Fruit fly (Drosophila melanogaster): ENCODE measurements around the gene CG6508.

The CG6508 gene

dm6 chr2L:10849511-10850191 is 30.7 kb downstream of the CG6508 start, which contains the start of gene SmydA-3 (continued):
- TF ChIP-seq pho (GFP tag; optimal IDR thresholded peaks at IDR 0.05) (no peak), CG9609 (GFP tag; optimal IDR thresholded peaks at IDR 0.05) (no peak), CG15601 (tag; optimal IDR thresholded peaks at IDR 0.05) (no peak), salm (tag; optimal IDR thresholded peaks at IDR 0.05) (no peak), CG9932 (GFP tag; IDR thresholded peaks at IDR 0.05) (no peak; the same call in 1 of the 2 replicates), ind (GFP tag; optimal IDR thresholded peaks at IDR 0.05) (peak; percentile 11), esg (GFP tag; conservative IDR thresholded peaks at IDR 0.05) (0 out of 2 replicates have a peak, but pooled peaks have one; percentile 22), lbe (GFP tag; optimal IDR thresholded peaks at IDR 0.05) (no peak), CG15479 (GFP tag; optimal IDR thresholded peaks at IDR 0.05) (no peak), nmo (GFP tag; optimal IDR thresholded peaks at IDR 0.05) (peak; percentile 6), CG4820 (GFP tag; optimal IDR thresholded peaks at IDR 0.05) (no peak), sr (GFP tag; IDR thresholded peaks at IDR 0.05) (no peak), CG14441 (GFP tag; IDR thresholded peaks at IDR 0.05) (0 out of 2 replicates have a peak, but pooled peaks have one; percentile 25), CG12942 (GFP tag; optimal IDR thresholded peaks at IDR 0.05) (no peak), CG2202 (tag; optimal IDR thresholded peaks at IDR 0.05) (no peak), CG3163 (GFP tag; optimal IDR thresholded peaks at IDR 0.05) (no peak), sisA (GFP tag; IDR thresholded peaks at IDR 0.05) (no peak), jigr1 (GFP tag; IDR thresholded peaks at IDR 0.05) (no peak), kni (GFP tag; optimal IDR thresholded peaks at IDR 0.05) (no peak), zf30C (GFP tag; optimal IDR thresholded peaks at IDR 0.05) (no peak), CG18619 (GFP tag; optimal IDR thresholded peaks at IDR 0.05) (peak; percentile 5), sd (tag; optimal IDR thresholded peaks at IDR 0.05) (peak; percentile 62), Awh (GFP tag; IDR thresholded peaks at IDR 0.05) (peak; percentile 62), CG17829 (tag; optimal IDR thresholded peaks at IDR 0.05) (no peak), chinmo (GFP tag; IDR thresholded peaks at IDR 0.05; ENCODE audit: partially characterized antibody) (0 out of 4 replicates have a peak, but pooled peaks have one; percentile 24), CG15011 (GFP tag; optimal IDR thresholded peaks at IDR 0.05) (no peak), maf-S (GFP tag; optimal IDR thresholded peaks at IDR 0.05) (no peak), Hr3 (GFP tag; optimal IDR thresholded peaks at IDR 0.05) (no peak), pita (GFP tag; optimal IDR thresholded peaks at IDR 0.05) (no peak)

- TF ChIP-seq CG11504 (tag; optimal IDR thresholded peaks at IDR 0.05) = peak; percentile 38
- peak; percentile 100 for TF ChIP-seq Myb (GFP tag; optimal IDR thresholded peaks at IDR 0.05)
- peak in 1 of 2 experiments; percentile 5 for TF ChIP-seq Hr78 (GFP tag; optimal IDR thresholded peaks at IDR 0.05)
- peak; percentile 8 for TF ChIP-seq lilli (GFP tag; optimal IDR thresholded peaks at IDR 0.05)
- peak; percentile 6 for TF ChIP-seq CG12155 (GFP tag; optimal IDR thresholded peaks at IDR 0.05)
- no peak for TF ChIP-seq ap (GFP tag; IDR thresholded peaks at IDR 0.05)
- peak; percentile 16 for TF ChIP-seq CG17186 (GFP tag; optimal IDR thresholded peaks at IDR 0.05)
- TF ChIP-seq gfzf (GFP tag; optimal IDR thresholded peaks at IDR 0.05) = peak; percentile 98
- 0 out of 3 replicates have a peak, but pooled peaks have one; percentile 17 for TF ChIP-seq CG17361 (GFP tag; IDR thresholded peaks at IDR 0.05)
- TF ChIP-seq Antp (GFP tag; optimal IDR thresholded peaks at IDR 0.05) = no peak
- no peak for TF ChIP-seq pan (optimal IDR thresholded peaks at IDR 0.05)
- TF ChIP-seq pan (GFP tag; optimal IDR thresholded peaks at IDR 0.05 in 1 of 2, IDR thresholded peaks at IDR 0.05 in 1 of 2) = no peak
- TF ChIP-seq wor (GFP tag; IDR thresholded peaks at IDR 0.05) = no peak
- peak; percentile 33; the same call in 1 of the 2 replicates for TF ChIP-seq Dref (GFP tag; IDR thresholded peaks at IDR 0.05)
- peak; percentile 85 for TF ChIP-seq cg (GFP tag; optimal IDR thresholded peaks at IDR 0.05)
- peak; percentile 6 for TF ChIP-seq CG10147 (GFP tag; optimal IDR thresholded peaks at IDR 0.05)
- no peak for TF ChIP-seq zen2 (GFP tag; IDR thresholded peaks at IDR 0.05; ENCODE audit: partially characterized antibody)
- TF ChIP-seq D19A (tag; optimal IDR thresholded peaks at IDR 0.05) = peak; percentile 1
- peak; percentile 11 for TF ChIP-seq CHES-1-like (GFP tag; optimal IDR thresholded peaks at IDR 0.05)
- TF ChIP-seq phol (tag; optimal IDR thresholded peaks at IDR 0.05) = peak; percentile 48
- peak; percentile 51 for TF ChIP-seq CG12659 (GFP tag; optimal IDR thresholded peaks at IDR 0.05)
These were observed 31.5 kb downstream of the CG6508 start, which contains the start of gene porin for dm6 chr2L:10850320-10850990. porin (minus strand) TSS chr2L:10850848.
